Fruit fly (Drosophila melanogaster) whole organism, embryonic: Measurements from ENCODE around the gene CG17929.
A peak's percentile ranks its signal among the peaks of the same experiment; 100 is the strongest.

Source experiments
- CG10565 ChIP-seq: fragments of 200-800 bp; sonication (Bioruptor generic); optimal IDR thresholded peaks from 3 replicates; lab custom pipeline; 2016; ENCODE audit warnings: missing biosample characterization, mild to moderate bottlenecking, missing genetic modification characterization
- CG11085 ChIP-seq: fragments of 200-800 bp; sonication (Bioruptor generic); IDR thresholded peaks from 2 replicates; pipeline ENCODE4 v1.3.6; 2022; ENCODE audit warnings: missing biosample characterization, missing genetic modification characterization
- CG11093 ChIP-seq: fragments of 200-800 bp; sonication (Bioruptor generic); IDR thresholded peaks from 3 replicates; pipeline ENCODE4 v1.3.6; 2022; ENCODE audit warnings: missing biosample characterization, missing genetic modification characterization
- CG11456 ChIP-seq: fragments of 200-800 bp; sonication (Bioruptor generic); IDR thresholded peaks from 3 replicates; pipeline ENCODE4 v1.3.6; 2022; ENCODE audit warnings: missing biosample characterization, missing genetic modification characterization
- CG12391 ChIP-seq: fragments of 200-800 bp; sonication (Bioruptor generic); optimal IDR thresholded peaks from 3 replicates; lab custom pipeline; 2018; ENCODE audit warnings: missing biosample characterization, mild to moderate bottlenecking, missing genetic modification characterization, moderate library complexity
- CG12769 ChIP-seq: fragments of 200-800 bp; sonication (Bioruptor generic); optimal IDR thresholded peaks from 2 replicates; lab custom pipeline; 2019; ENCODE audit warnings: missing biosample characterization, mild to moderate bottlenecking, missing genetic modification characterization, moderate library complexity
- CG14710 ChIP-seq: fragments of 200-800 bp; sonication (Bioruptor generic); optimal IDR thresholded peaks from 3 replicates; lab custom pipeline; 2019; ENCODE audit warnings: missing biosample characterization, mild to moderate bottlenecking, missing genetic modification characterization, moderate library complexity
- CG16863 ChIP-seq: fragments of 200-800 bp; sonication (Bioruptor generic); optimal IDR thresholded peaks from 3 replicates; lab custom pipeline; 2016; ENCODE audit warnings: missing biosample characterization, missing genetic modification characterization
- CG18764 ChIP-seq: fragments of 200-800 bp; sonication (Bioruptor generic); optimal IDR thresholded peaks from 3 replicates; lab custom pipeline; 2016; ENCODE audit warnings: missing biosample characterization, missing genetic modification characterization
- CG2712 ChIP-seq: fragments of 200-800 bp; optimal IDR thresholded peaks from 3 replicates; lab custom pipeline; 2019; ENCODE audit warnings: missing biosample characterization, mild to moderate bottlenecking, missing genetic modification characterization, moderate library complexity
- CG30431 ChIP-seq: fragments of 200-800 bp; sonication (Bioruptor generic); optimal IDR thresholded peaks from 2 replicates; lab custom pipeline; 2017; ENCODE audit warnings: missing biosample characterization, missing genetic modification characterization
- CG4360 ChIP-seq: fragments of 200-800 bp; sonication (Bioruptor generic); IDR thresholded peaks from 2 replicates; pipeline ENCODE4 v1.3.6; 2022; ENCODE audit warnings: missing biosample characterization, missing genetic modification characterization
- CG4404 ChIP-seq: fragments of 200-800 bp; sonication (Bioruptor generic); IDR thresholded peaks from 2 replicates; pipeline ENCODE4 v1.3.6; 2022; ENCODE audit warnings: missing biosample characterization, missing genetic modification characterization
- CG4854 ChIP-seq: fragments of 200-800 bp; sonication (Bioruptor generic); optimal IDR thresholded peaks from 2 replicates; lab custom pipeline; 2016; ENCODE audit warnings: missing biosample characterization, missing genetic modification characterization, inconsistent platforms
- CG7745 ChIP-seq: fragments of 200-800 bp; sonication (Bioruptor generic); optimal IDR thresholded peaks from 2 replicates; lab custom pipeline; 2018; ENCODE audit warnings: missing biosample characterization, mild to moderate bottlenecking, missing genetic modification characterization, moderate library complexity
- CG8944 ChIP-seq: fragments of 200-800 bp; sonication (Bioruptor generic); optimal IDR thresholded peaks from 3 replicates; lab custom pipeline; 2016; ENCODE audit warnings: missing biosample characterization, missing genetic modification characterization
- CG9609 ChIP-seq: fragments of 200-800 bp; sonication (Bioruptor generic); optimal IDR thresholded peaks from 3 replicates; lab custom pipeline; 2016; ENCODE audit warnings: missing biosample characterization, missing genetic modification characterization
- CTCF ChIP-seq: fragments of 200-800 bp; sonication (Bioruptor generic); optimal IDR thresholded peaks from 2 replicates; lab custom pipeline; 2017; ENCODE audit warnings: missing biosample characterization, mild to moderate bottlenecking, missing genetic modification characterization, moderate library complexity
- CoRest ChIP-seq: fragments of 200-800 bp; sonication (Bioruptor generic); optimal IDR thresholded peaks from 3 replicates; lab custom pipeline; 2018; ENCODE audit warnings: missing biosample characterization, mild to moderate bottlenecking, missing genetic modification characterization, moderate library complexity
- Dbx ChIP-seq: fragments of 200-800 bp; sonication (Bioruptor generic); IDR thresholded peaks from 3 replicates; pipeline ENCODE4 v1.3.6; 2022; ENCODE audit warnings: missing biosample characterization, missing genetic modification characterization
- Deaf1 ChIP-seq: fragments of 200-800 bp; optimal IDR thresholded peaks from 3 replicates; lab custom pipeline; 2019; ENCODE audit warnings: missing biosample characterization, mild to moderate bottlenecking, missing genetic modification characterization, moderate library complexity
- Dip3 ChIP-seq: fragments of 200-800 bp; sonication (Bioruptor generic); optimal IDR thresholded peaks from 3 replicates; lab custom pipeline; 2016; ENCODE audit warnings: missing biosample characterization, missing genetic modification characterization
- Dll ChIP-seq: fragments of 200-800 bp; sonication (Bioruptor generic); IDR thresholded peaks from 4 replicates; pipeline ENCODE4 v1.3.6; 2022; ENCODE audit warnings: missing biosample characterization, missing genetic modification characterization; ENCODE audit not compliant: partially characterized antibody
- Hr51 ChIP-seq, 2 experiments: fragments of 200-800 bp; sonication (Bioruptor generic); optimal IDR thresholded peaks; 2 replicates in 1 of 2; 3 replicates in 1 of 2; lab custom pipeline; 2016 to 2018; ENCODE audit warnings: missing biosample characterization in 2 of 2, missing genetic modification characterization in 2 of 2, mild to moderate bottlenecking in 1 of 2, moderate library complexity in 1 of 2
- Hsf ChIP-seq: fragments of 200-800 bp; sonication (Bioruptor generic); optimal IDR thresholded peaks from 3 replicates; lab custom pipeline; 2016; ENCODE audit warnings: missing biosample characterization, missing genetic modification characterization
- Kr ChIP-seq: fragments of 200-800 bp; sonication (Bioruptor generic); optimal IDR thresholded peaks from 2 replicates; lab custom pipeline; 2017; ENCODE audit warnings: missing biosample characterization, mild to moderate bottlenecking, missing genetic modification characterization
- Mrtf ChIP-seq: fragments of 200-800 bp; sonication (Bioruptor generic); IDR thresholded peaks from 3 replicates; pipeline ENCODE4 v1.3.6; 2022; ENCODE audit warnings: missing biosample characterization, missing genetic modification characterization
- Myb ChIP-seq: fragments of 200-800 bp; sonication (Bioruptor generic); optimal IDR thresholded peaks from 2 replicates; lab custom pipeline; 2016; ENCODE audit warnings: missing biosample characterization, missing genetic modification characterization
- NfI ChIP-seq: fragments of 200-800 bp; sonication (Bioruptor generic); optimal IDR thresholded peaks from 3 replicates; lab custom pipeline; 2018; ENCODE audit warnings: missing biosample characterization, mild to moderate bottlenecking, missing genetic modification characterization, moderate library complexity
- PHDP ChIP-seq: fragments of 200-800 bp; sonication (Bioruptor generic); optimal IDR thresholded peaks from 3 replicates; lab custom pipeline; 2018; ENCODE audit warnings: missing biosample characterization, mild to moderate bottlenecking, missing genetic modification characterization, moderate library complexity
- Sox100B ChIP-seq: fragments of 200-800 bp; sonication (Bioruptor generic); optimal IDR thresholded peaks from 3 replicates; lab custom pipeline; 2018; ENCODE audit warnings: missing biosample characterization, mild to moderate bottlenecking, missing genetic modification characterization
- ac ChIP-seq: fragments of 200-800 bp; sonication (Bioruptor generic); optimal IDR thresholded peaks from 3 replicates; lab custom pipeline; 2017; ENCODE audit warnings: missing biosample characterization, mild to moderate bottlenecking, missing genetic modification characterization
- crp ChIP-seq, 2 experiments: fragments of 200-800 bp; sonication (Bioruptor generic); optimal IDR thresholded peaks; 2 replicates in 1 of 2; 3 replicates in 1 of 2; lab custom pipeline; 2017; ENCODE audit warnings: missing biosample characterization in 2 of 2, missing genetic modification characterization in 2 of 2, mild to moderate bottlenecking in 1 of 2, moderate library complexity in 1 of 2
- emc ChIP-seq: fragments of 200-800 bp; sonication (Bioruptor generic); optimal IDR thresholded peaks from 2 replicates; lab custom pipeline; 2016; ENCODE audit warnings: missing biosample characterization, missing genetic modification characterization
- exex ChIP-seq: fragments of 200-800 bp; sonication (Bioruptor generic); optimal IDR thresholded peaks from 4 replicates; lab custom pipeline; 2018; ENCODE audit warnings: missing biosample characterization, mild to moderate bottlenecking, missing genetic modification characterization, moderate library complexity
- grn ChIP-seq: fragments of 200-800 bp; sonication (Bioruptor generic); optimal IDR thresholded peaks from 3 replicates; lab custom pipeline; 2017; ENCODE audit warnings: missing biosample characterization, missing genetic modification characterization
- ind ChIP-seq: fragments of 200-800 bp; sonication (Bioruptor generic); optimal IDR thresholded peaks from 3 replicates; lab custom pipeline; 2016; ENCODE audit warnings: missing biosample characterization, missing genetic modification characterization
- lmd ChIP-seq: fragments of 200-800 bp; sonication (Bioruptor generic); IDR thresholded peaks from 2 replicates; pipeline ENCODE4 v1.3.6; 2022; ENCODE audit warnings: missing biosample characterization, missing genetic modification characterization
- lola ChIP-seq, 3 experiments: fragments of >200 bp in 2 of 3; fragments of 200-800 bp in 1 of 3; sonication (Bioruptor generic) in 1 of 3; optimal IDR thresholded peaks; 2 replicates each; lab custom pipeline; 2017 to 2019; ENCODE audit warnings: missing biosample characterization in 3 of 3, missing genetic modification characterization in 3 of 3, mild to moderate bottlenecking in 1 of 3, moderate library complexity in 1 of 3
- luna ChIP-seq: fragments of 200-800 bp; sonication (Bioruptor generic); optimal IDR thresholded peaks from 2 replicates; lab custom pipeline; 2016; ENCODE audit warnings: missing biosample characterization, missing genetic modification characterization
- mld ChIP-seq: fragments of 200-800 bp; sonication (Bioruptor generic); IDR thresholded peaks from 3 replicates; pipeline ENCODE4 v1.3.6; 2022; ENCODE audit warnings: missing biosample characterization, missing genetic modification characterization; ENCODE audit not compliant: partially characterized antibody
- pita ChIP-seq: fragments of 200-800 bp; sonication (Bioruptor generic); optimal IDR thresholded peaks from 2 replicates; lab custom pipeline; 2017; ENCODE audit warnings: missing biosample characterization, mild to moderate bottlenecking, missing genetic modification characterization
- rib ChIP-seq: fragments of 200-800 bp; sonication (Bioruptor generic); IDR thresholded peaks from 2 replicates; pipeline ENCODE4 v1.3.6; 2022; ENCODE audit warnings: missing biosample characterization, missing genetic modification characterization
- ro ChIP-seq: fragments of 200-800 bp; sonication (Bioruptor generic); IDR thresholded peaks from 2 replicates; pipeline ENCODE4 v1.3.6; 2022; ENCODE audit warnings: missing biosample characterization, missing genetic modification characterization
- slp2 ChIP-seq: fragments of 200-800 bp; sonication (Bioruptor generic); optimal IDR thresholded peaks from 2 replicates; lab custom pipeline; 2016; ENCODE audit warnings: missing biosample characterization, missing genetic modification characterization
- sqz ChIP-seq: fragments of 200-800 bp; sonication (Bioruptor generic); optimal IDR thresholded peaks from 3 replicates; lab custom pipeline; 2018; ENCODE audit warnings: missing biosample characterization, mild to moderate bottlenecking, missing genetic modification characterization
- sug ChIP-seq: fragments of 200-800 bp; optimal IDR thresholded peaks from 2 replicates; lab custom pipeline; 2019; ENCODE audit warnings: missing biosample characterization, mild to moderate bottlenecking, missing genetic modification characterization, moderate library complexity
- ttk ChIP-seq: fragments of 200-800 bp; sonication (Bioruptor generic); IDR thresholded peaks from 2 replicates; pipeline ENCODE4 v2.1.2; 2022; ENCODE audit warnings: missing biosample characterization, missing genetic modification characterization
- wdn ChIP-seq: fragments of 200-800 bp; sonication (Bioruptor generic); IDR thresholded peaks from 2 replicates; pipeline ENCODE4 v1.3.6; 2022; ENCODE audit warnings: missing biosample characterization, missing genetic modification characterization
- yki ChIP-seq: fragments of >200 bp; optimal IDR thresholded peaks from 3 replicates; lab custom pipeline; 2018
- zen ChIP-seq: fragments of 200-800 bp; sonication (Bioruptor generic); optimal IDR thresholded peaks from 3 replicates; lab custom pipeline; 2018; ENCODE audit warnings: missing biosample characterization, mild to moderate bottlenecking, missing genetic modification characterization, moderate library complexity

Gene CG17929

dm6 chr3R:16341817-16342374 lies 16.6 kb downstream of the CG17929 start, which contains the start of the genes SF2 and pad (continued):
- TF ChIP-seq CG12391 (tag; lab: Kevin White, UChicago) (peak; percentile 89), Deaf1 (tag; lab: Kevin White, UChicago) (peak; percentile 53), yki (no peak), CG11093 (no peak; the same call in 2 of the 3 replicates), CG11456 (GFP tag; lab: Robert Waterston, UW) (peak; percentile 74; the same call in 2 of the 3 replicates), lmd (GFP tag; lab: Robert Waterston, UW) (peak; percentile 71), sqz (peak; percentile 23), Dbx (GFP tag; lab: Robert Waterston, UW) (peak; percentile 86), CoRest (tag; lab: Kevin White, UChicago) (peak; percentile 89), NfI (GFP tag; lab: Kevin White, UChicago) (peak; percentile 76), Kr (GFP tag; lab: Kevin White, UChicago) (no peak), CTCF (GFP tag; lab: Kevin White, UChicago) (peak; percentile 9), Sox100B (GFP tag; lab: Kevin White, UChicago) (peak; percentile 69), exex (peak; percentile 52), CG11085 (GFP tag; lab: Robert Waterston, UW) (peak; percentile 69), zen (peak; percentile 84), lola (GFP tag; optimal IDR thresholded peaks at IDR 0.05; lab: Kevin White, UChicago) (peak in 1 of 3 experiments; percentile 80), ttk (GFP tag; lab: Robert Waterston, UW) (no peak; the same call in 1 of the 2 replicates), rib (no peak), CG2712 (tag; lab: Kevin White, UChicago) (peak; percentile 86), wdn (GFP tag; lab: Robert Waterston, UW) (peak; percentile 73), Hr51 (GFP tag; optimal IDR thresholded peaks at IDR 0.05; lab: Kevin White, UChicago) (peak; percentile 69 to 78), Myb (peak; percentile 56), mld (GFP tag; lab: Robert Waterston, UW) (peak; percentile 82), Hsf (GFP tag; lab: Kevin White, UChicago) (peak; percentile 88), slp2 (GFP tag; lab: Kevin White, UChicago) (peak; percentile 69), crp (GFP tag; optimal IDR thresholded peaks at IDR 0.05; lab: Kevin White, UChicago) (peak in 1 of 2 experiments; percentile 51), CG4360 (no peak), CG7745 (no peak), sug (tag; lab: Kevin White, UChicago) (peak; percentile 88), pita (no peak), CG9609 (GFP tag; lab: Kevin White, UChicago) (peak; percentile 64), PHDP (tag; lab: Kevin White, UChicago) (peak; percentile 73), luna (GFP tag; lab: Kevin White, UChicago) (no peak), Mrtf (no peak; the same call in 2 of the 3 replicates), ro (no peak), ac (GFP tag; lab: Kevin White, UChicago) (no peak), emc (GFP tag; lab: Kevin White, UChicago) (peak; percentile 49), CG10565 (GFP tag; lab: Kevin White, UChicago) (no peak), CG14710 (tag; lab: Kevin White, UChicago) (peak; percentile 89), CG30431 (peak; percentile 2), CG4404 (GFP tag; lab: Robert Waterston, UW) (peak; percentile 79), CG18764 (GFP tag; lab: Kevin White, UChicago) (peak; percentile 72), ind (peak; percentile 81), Dip3 (GFP tag; lab: Kevin White, UChicago) (peak; percentile 73), Dll (GFP tag; lab: Robert Waterston, UW) (peak; percentile 98), grn (peak; percentile 34), CG12769 (tag; lab: Kevin White, UChicago) (peak; percentile 55), CG4854 (GFP tag; lab: Kevin White, UChicago) (peak; percentile 60), CG16863 (GFP tag; lab: Kevin White, UChicago) (peak; percentile 75), CG8944 (peak; percentile 66)
